Worm (Caenorhabditis elegans): ENCODE measurements around the gene rpl-15.
A peak's percentile ranks its signal among the peaks of the same experiment; 100 is the strongest.

Gene rpl-15

ce11 chrIV:654526-655440 is at the start of gene rpl-15, which contains the start of gene K11H12.8:
Gene rpl-15 (minus strand): TSS chrIV:654576.
Gene K11H12.8 (plus strand): TSS chrIV:655390.
- peak; percentile 100 for TF ChIP-seq lsy-2 (tag; optimal IDR thresholded peaks at IDR 0.05)
- peak; percentile 100 for TF ChIP-seq nhr-19 (GFP tag; conservative IDR thresholded peaks at IDR 0.05)
- no peak for TF ChIP-seq sptf-1 (tag; optimal IDR thresholded peaks at IDR 0.05)
- TF ChIP-seq isw-1 (GFP tag; IDR thresholded peaks at IDR 0.05), result peak; percentile 99
- TF ChIP-seq ztf-4 (tag; optimal IDR thresholded peaks at IDR 0.05), result peak; percentile 100
- peak; percentile 100 for TF ChIP-seq C16A3.4 (tag; optimal IDR thresholded peaks at IDR 0.05)
- peak; percentile 100 for TF ChIP-seq fkh-8 (tag; optimal IDR thresholded peaks at IDR 0.05)
- TF ChIP-seq pag-3 (tag; optimal IDR thresholded peaks at IDR 0.05; ENCODE audit: borderline replicate concordance, insufficient read depth), result peak; percentile 88
- no peak for TF ChIP-seq unc-30 (tag; optimal IDR thresholded peaks at IDR 0.05)
- TF ChIP-seq C04F5.9 (tag; optimal IDR thresholded peaks at IDR 0.05), result peak; percentile 98
- peak; percentile 97 for TF ChIP-seq zag-1 (tag; optimal IDR thresholded peaks at IDR 0.05)
- TF ChIP-seq unc-62 (GFP tag; optimal IDR thresholded peaks at IDR 0.05), result peak; percentile 83
- peak; percentile 59 for TF ChIP-seq nhr-12 (tag; optimal IDR thresholded peaks at IDR 0.05)
- TF ChIP-seq nhr-85 (tag), result peak; percentile 100
- TF ChIP-seq tlp-1 (tag; optimal IDR thresholded peaks at IDR 0.05), result no peak
- peak; percentile 93 for TF ChIP-seq nhr-76 (tag; optimal IDR thresholded peaks at IDR 0.05)
- TF ChIP-seq nhr-77 (tag; optimal IDR thresholded peaks at IDR 0.05), result peak; percentile 100
- TF ChIP-seq sox-4 (tag; optimal IDR thresholded peaks at IDR 0.05), result peak; percentile 98
- peak; percentile 100 for TF ChIP-seq snu-23 (GFP tag; optimal IDR thresholded peaks at IDR 0.05)
- TF ChIP-seq unc-86 (tag; optimal IDR thresholded peaks at IDR 0.05), result peak; percentile 99
- peak; percentile 89 for TF ChIP-seq pqm-1 (tag; optimal IDR thresholded peaks at IDR 0.05)
- peak; percentile 100 for TF ChIP-seq ceh-82 (tag; optimal IDR thresholded peaks at IDR 0.05)
- no peak for TF ChIP-seq alr-1 (tag; optimal IDR thresholded peaks at IDR 0.05; ENCODE audit: borderline replicate concordance)
- peak; percentile 82 for TF ChIP-seq ces-1 (GFP tag; optimal IDR thresholded peaks at IDR 0.05)
- peak; percentile 90; the same call in 1 of the 2 replicates for TF ChIP-seq ets-5 (GFP tag; IDR thresholded peaks at IDR 0.05)
- TF ChIP-seq zip-4 (GFP tag; optimal IDR thresholded peaks at IDR 0.05), result peak; percentile 97
- TF ChIP-seq unc-98 (GFP tag; IDR thresholded peaks at IDR 0.05), result peak; percentile 96
- TF ChIP-seq elt-2 (tag; optimal IDR thresholded peaks at IDR 0.05), result peak; percentile 97
- peak; percentile 33 for TF ChIP-seq nhr-28 (tag; optimal IDR thresholded peaks at IDR 0.05)
- TF ChIP-seq vab-15 (tag; optimal IDR thresholded peaks at IDR 0.05), result peak; percentile 99
- peak; percentile 98 for TF ChIP-seq lin-15B (tag; optimal IDR thresholded peaks at IDR 0.05)
- peak; percentile 98 for TF ChIP-seq ceh-8 (GFP tag; optimal IDR thresholded peaks at IDR 0.05)
- peak; percentile 86 for TF ChIP-seq efl-3 (GFP tag; optimal IDR thresholded peaks at IDR 0.05)
- peak; percentile 98 for TF ChIP-seq jun-1 (tag; optimal IDR thresholded peaks at IDR 0.05)
- TF ChIP-seq nhr-237 (tag; optimal IDR thresholded peaks at IDR 0.05), result peak; percentile 98
- peak; percentile 99 for TF ChIP-seq fkh-10 (GFP tag; optimal IDR thresholded peaks at IDR 0.05)
- peak; percentile 95 to 97 for TF ChIP-seq lin-35 (GFP tag; optimal IDR thresholded peaks at IDR 0.05)
- TF ChIP-seq hlh-4 (tag; optimal IDR thresholded peaks at IDR 0.05), result peak; percentile 91
- peak; percentile 91 for TF ChIP-seq ama-1 (optimal IDR thresholded peaks at IDR 0.05)
- peak; percentile 98 for TF ChIP-seq grh-1 (GFP tag; IDR thresholded peaks at IDR 0.05)
- peak; percentile 100 for TF ChIP-seq lin-13 (GFP tag; optimal IDR thresholded peaks at IDR 0.05)
- TF ChIP-seq lin-14 (GFP tag; optimal IDR thresholded peaks at IDR 0.05), result peak; percentile 100
- peak; percentile 80 for TF ChIP-seq ceh-90 (tag; optimal IDR thresholded peaks at IDR 0.05)
- TF ChIP-seq swsn-7 (tag; optimal IDR thresholded peaks at IDR 0.05), result peak; percentile 100
- TF ChIP-seq skn-1 (tag; optimal IDR thresholded peaks at IDR 0.05), result peak; percentile 97
- peak; percentile 99 for TF ChIP-seq mab-9 (GFP tag; IDR thresholded peaks at IDR 0.05)
- peak; percentile 99 for TF ChIP-seq xbp-1 (tag; optimal IDR thresholded peaks at IDR 0.05)
- peak; percentile 100 for TF ChIP-seq nhr-20 (tag; optimal IDR thresholded peaks at IDR 0.05)
- peak; percentile 99 for TF ChIP-seq aha-1 (tag; optimal IDR thresholded peaks at IDR 0.05)
- peak; percentile 98 for TF ChIP-seq lin-39 (tag; optimal IDR thresholded peaks at IDR 0.05)
- TF ChIP-seq nhr-11 (tag; optimal IDR thresholded peaks at IDR 0.05), result peak; percentile 96
- peak; percentile 100 for TF ChIP-seq rnt-1 (tag; optimal IDR thresholded peaks at IDR 0.05)

Measured in whole organism, L1 larva.